Fruit fly (Drosophila melanogaster) whole organism, wandering third instar larva: ENCODE results near the gene CG6933.

Source experiments
- Dfd ChIP-seq: fragments of >200 bp; optimal IDR thresholded peaks from 2 replicates; lab custom pipeline; 2017; ENCODE audit warnings: missing biosample characterization, missing genetic modification characterization
- Hr78 ChIP-seq: fragments of >200 bp; optimal IDR thresholded peaks from 2 replicates; lab custom pipeline; 2017; ENCODE audit warnings: missing biosample characterization, missing genetic modification characterization
- Hr83 ChIP-seq: fragments of 200-300 bp; sonication (Bioruptor generic); optimal IDR thresholded peaks from 2 replicates; lab custom pipeline; 2016; ENCODE audit warnings: missing biosample characterization, mild to moderate bottlenecking, missing genetic modification characterization, moderate library complexity; ENCODE audit not compliant: poor library complexity, severe bottlenecking
- dl ChIP-seq, 2 experiments: fragments of 175-275, 200-275 bp in 1 of 2; fragments of 200-275 bp in 1 of 2; sonication (Bioruptor generic); optimal IDR thresholded peaks; lab custom pipeline; 2018; ENCODE audit warnings: mild to moderate bottlenecking in 2 of 2, missing biosample characterization in 2 of 2, missing genetic modification characterization in 2 of 2, moderate library complexity in 2 of 2; ENCODE audit not compliant: partially characterized antibody in 2 of 2, insufficient read depth in 1 of 2
- jim ChIP-seq: fragments of 175-275, 200-325 bp; sonication (Bioruptor generic); optimal IDR thresholded peaks from 2 replicates; lab custom pipeline; 2016; ENCODE audit warnings: missing biosample characterization, mild to moderate bottlenecking, missing genetic modification characterization
- rgr ChIP-seq: fragments of 200-800 bp; sonication (Bioruptor generic); optimal IDR thresholded peaks from 3 replicates; lab custom pipeline; 2016; ENCODE audit warnings: missing biosample characterization, mild to moderate bottlenecking, missing genetic modification characterization

DNA sequence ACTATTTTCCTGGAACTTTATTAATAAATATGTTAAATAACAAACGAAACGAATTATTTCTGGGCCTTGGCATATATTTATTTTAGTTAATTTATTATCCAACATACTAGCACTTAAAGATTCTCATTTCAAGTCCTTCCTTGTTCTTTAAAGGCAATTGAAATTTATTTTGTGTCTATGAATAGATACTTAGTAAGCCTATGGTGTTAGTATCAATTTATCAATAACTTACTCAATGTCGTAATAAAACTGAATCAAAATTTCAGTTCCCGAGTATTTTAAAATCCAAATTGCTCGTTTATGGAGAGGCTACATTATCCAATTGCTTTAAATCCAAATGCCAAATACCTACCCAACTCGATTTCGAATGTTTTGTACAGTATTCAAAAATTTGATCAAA lies 45.3 kb upstream of the CG6933 start, which contains the start of gene CG32228:
- TF ChIP-seq Hr83 (GFP tag; lab: Kevin White, UChicago) = no peak
- no peak for TF ChIP-seq rgr (GFP tag; lab: Kevin White, UChicago)
- no peak for TF ChIP-seq jim (GFP tag; lab: Kevin White, UChicago)
- no peak for TF ChIP-seq Dfd
- TF ChIP-seq Hr78 (GFP tag; lab: Kevin White, UChicago) = no peak
- TF ChIP-seq dl (GFP tag; optimal IDR thresholded peaks at IDR 0.05; lab: Kevin White, UChicago; ENCODE audit: insufficient read depth in 1 of 2, partially characterized antibody in 2 of 2) = no peak
